Worm (Caenorhabditis elegans): ENCODE measurements around the gene latd-1.

DNA sequence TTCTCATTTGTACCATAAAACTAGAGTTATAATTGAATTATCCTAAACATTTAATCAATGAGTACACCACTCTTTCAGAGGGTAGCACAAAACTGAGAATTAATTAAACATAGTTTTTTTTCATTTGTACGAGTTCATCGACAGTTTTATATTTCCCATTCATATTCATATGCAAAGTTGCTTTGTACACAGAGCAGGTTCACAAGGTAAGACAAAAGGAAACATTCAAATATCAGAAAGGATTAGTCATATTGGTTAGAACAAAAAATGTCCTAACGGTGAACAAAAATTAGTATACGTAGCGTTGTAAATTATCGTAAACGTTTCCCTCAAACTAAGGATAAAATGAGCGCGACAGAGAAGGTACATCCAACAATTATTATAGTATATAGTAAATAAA, 16.3 kb downstream of the latd-1 start:
- no peak for TF ChIP-seq T23F11.4 (GFP tag; optimal IDR thresholded peaks at IDR 0.05)
- TF ChIP-seq ceh-48 (tag; optimal IDR thresholded peaks at IDR 0.05) = no peak
- TF ChIP-seq pag-3 (tag; optimal IDR thresholded peaks at IDR 0.05; ENCODE audit: borderline replicate concordance) = no peak
- no peak for TF ChIP-seq ama-1 (optimal IDR thresholded peaks at IDR 0.05)
- TF ChIP-seq hlh-6 (tag; optimal IDR thresholded peaks at IDR 0.05) = no peak
- no peak for TF ChIP-seq lin-11 (tag; optimal IDR thresholded peaks at IDR 0.05)
- TF ChIP-seq odd-2 (tag; optimal IDR thresholded peaks at IDR 0.05) = no peak
- TF ChIP-seq K09A11.1 (tag; optimal IDR thresholded peaks at IDR 0.05; ENCODE audit: insufficient read depth) = no peak

Data from whole organism, late embryonic.